ENCODE assay signal across 3 fruit fly cellular contexts in the genomic region with DNA sequence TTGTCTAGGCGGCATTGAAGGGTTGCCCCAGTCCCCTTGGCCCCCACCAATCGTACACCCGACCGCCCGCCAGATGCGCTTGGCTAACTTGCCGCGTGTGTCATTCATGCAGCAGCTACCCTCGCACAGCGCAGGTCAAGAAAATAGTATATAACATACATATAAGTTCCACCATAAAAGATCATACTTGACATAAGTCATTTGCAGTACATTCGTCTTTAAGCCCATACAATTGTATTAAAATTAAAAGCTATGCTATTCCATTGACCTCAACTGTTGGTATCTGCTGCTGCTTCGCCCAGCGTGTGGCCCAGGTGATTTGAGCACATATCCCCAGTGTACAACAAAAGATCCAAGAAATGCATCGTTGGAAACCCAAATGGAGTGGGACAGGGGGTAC.
A peak's percentile ranks its signal among the peaks of the same experiment; 100 is the strongest.
TF ChIP-seq lines count a peak whose summit lies in the region.

No protein-coding gene starts in this region.

TF ChIP-seq in whole organism, embryonic, 481 proteins besides CTCF, POLR2A, EP300 and RAD21 (continued from another document and continues in another):
- no peak for TF ChIP-seq br (optimal IDR thresholded peaks at IDR 0.05; lab: Kevin White, UChicago)
- TF ChIP-seq nom (GFP tag; optimal IDR thresholded peaks at IDR 0.05; lab: Kevin White, UChicago): peak; percentile 49
- peak; percentile 91 for TF ChIP-seq CG2712 (tag; optimal IDR thresholded peaks at IDR 0.05; lab: Kevin White, UChicago)
- peak; percentile 20 for TF ChIP-seq stwl (tag; optimal IDR thresholded peaks at IDR 0.05; lab: Kevin White, UChicago)
- TF ChIP-seq CG2678 (tag; optimal IDR thresholded peaks at IDR 0.05; lab: Kevin White, UChicago): peak; percentile 75
- TF ChIP-seq ATbp (GFP tag; optimal IDR thresholded peaks at IDR 0.05; lab: Kevin White, UChicago): peak; percentile 80
- TF ChIP-seq CG14050 (GFP tag; IDR thresholded peaks at IDR 0.05; lab: Robert Waterston, UW): peak; percentile 64
- peak; percentile 13 for TF ChIP-seq CG2116 (GFP tag; optimal IDR thresholded peaks at IDR 0.05; lab: Kevin White, UChicago)
- TF ChIP-seq Xbp1 (GFP tag; optimal IDR thresholded peaks at IDR 0.05; lab: Kevin White, UChicago): peak; percentile 71
- TF ChIP-seq CG12391 (tag; optimal IDR thresholded peaks at IDR 0.05; lab: Kevin White, UChicago): peak; percentile 74
- peak; percentile 31 for TF ChIP-seq CG12942 (GFP tag; optimal IDR thresholded peaks at IDR 0.05; lab: Kevin White, UChicago)
- TF ChIP-seq NFAT (GFP tag; IDR thresholded peaks at IDR 0.05; lab: Robert Waterston, UW): no peak
- no peak for TF ChIP-seq CG10431 (GFP tag; optimal IDR thresholded peaks at IDR 0.05; lab: Kevin White, UChicago)
- TF ChIP-seq Ptx1 (GFP tag; IDR thresholded peaks at IDR 0.05; lab: Robert Waterston, UW): peak; percentile 79
- TF ChIP-seq CG11247 (GFP tag; IDR thresholded peaks at IDR 0.05; lab: Robert Waterston, UW): peak; percentile 55
- TF ChIP-seq sens-2 (GFP tag; IDR thresholded peaks at IDR 0.05; lab: Robert Waterston, UW): peak; percentile 82
- peak; percentile 3 for TF ChIP-seq CG3281 (GFP tag; optimal IDR thresholded peaks at IDR 0.05; lab: Kevin White, UChicago)
- TF ChIP-seq Dp (GFP tag; optimal IDR thresholded peaks at IDR 0.05; lab: Kevin White, UChicago): no peak
- peak; percentile 30 for TF ChIP-seq twi (tag; optimal IDR thresholded peaks at IDR 0.05; lab: Kevin White, UChicago)
- peak; percentile 59 for TF ChIP-seq gcm (GFP tag; optimal IDR thresholded peaks at IDR 0.05; lab: Kevin White, UChicago)
- TF ChIP-seq CG4360 (GFP tag; IDR thresholded peaks at IDR 0.05; lab: Robert Waterston, UW): no peak
- TF ChIP-seq Awh (GFP tag; IDR thresholded peaks at IDR 0.05; lab: Robert Waterston, UW): peak; percentile 80
- peak; percentile 56 for TF ChIP-seq CG4730 (GFP tag; IDR thresholded peaks at IDR 0.05; lab: Robert Waterston, UW)
- TF ChIP-seq CrebB (tag; optimal IDR thresholded peaks at IDR 0.05; lab: Kevin White, UChicago): no peak
- TF ChIP-seq sisA (GFP tag; IDR thresholded peaks at IDR 0.05; lab: Robert Waterston, UW): peak; percentile 88
- no peak for TF ChIP-seq h (optimal IDR thresholded peaks at IDR 0.05; lab: Kevin White, UChicago)
- no peak for TF ChIP-seq maf-S (GFP tag; optimal IDR thresholded peaks at IDR 0.05; lab: Kevin White, UChicago)
- TF ChIP-seq Hr51 (GFP tag; optimal IDR thresholded peaks at IDR 0.05; lab: Kevin White, UChicago): peak in 1 of 2 experiments; percentile 48
- peak; percentile 75 for TF ChIP-seq B-H1 (GFP tag; IDR thresholded peaks at IDR 0.05; lab: Robert Waterston, UW)
- TF ChIP-seq CG10321 (GFP tag; IDR thresholded peaks at IDR 0.05; lab: Robert Waterston, UW): peak; percentile 13; the same call in 1 of the 2 replicates
- peak; percentile 71 for TF ChIP-seq CG7839 (tag; optimal IDR thresholded peaks at IDR 0.05; lab: Kevin White, UChicago)
- no peak for TF ChIP-seq her (GFP tag; optimal IDR thresholded peaks at IDR 0.05; lab: Kevin White, UChicago)
- peak; percentile 52 for TF ChIP-seq slp2 (GFP tag; optimal IDR thresholded peaks at IDR 0.05; lab: Kevin White, UChicago)
- no peak for TF ChIP-seq CG3995 (GFP tag; optimal IDR thresholded peaks at IDR 0.05; lab: Kevin White, UChicago)
- TF ChIP-seq CG34376 (GFP tag; optimal IDR thresholded peaks at IDR 0.05; lab: Kevin White, UChicago): no peak
- TF ChIP-seq Adf1 (GFP tag; IDR thresholded peaks at IDR 0.05; lab: Robert Waterston, UW): no peak
- TF ChIP-seq amos (GFP tag; IDR thresholded peaks at IDR 0.05; lab: Robert Waterston, UW; ENCODE audit: partially characterized antibody): no peak
- TF ChIP-seq Doc3 (GFP tag; IDR thresholded peaks at IDR 0.05; lab: Robert Waterston, UW; ENCODE audit: partially characterized antibody): no peak
- TF ChIP-seq CG2875 (GFP tag; optimal IDR thresholded peaks at IDR 0.05; lab: Kevin White, UChicago): peak; percentile 72
- no peak for TF ChIP-seq Trl (optimal IDR thresholded peaks at IDR 0.05; lab: Kevin White, UChicago)
- peak; percentile 70 for TF ChIP-seq Trl (GFP tag; optimal IDR thresholded peaks at IDR 0.05; lab: Kevin White, UChicago)
- no peak for TF ChIP-seq CG4282 (GFP tag; optimal IDR thresholded peaks at IDR 0.05; lab: Kevin White, UChicago)
- peak; percentile 78 for TF ChIP-seq CG6254 (GFP tag; optimal IDR thresholded peaks at IDR 0.05; lab: Kevin White, UChicago)

TF ChIP-seq in whole organism, prepupa, 60 proteins besides CTCF, POLR2A, EP300 and RAD21 (continued from another document):
- TF ChIP-seq acj6 (GFP tag; optimal IDR thresholded peaks at IDR 0.05; lab: Kevin White, UChicago): peak; percentile 83
- TF ChIP-seq eg (GFP tag; IDR thresholded peaks at IDR 0.05; lab: Robert Waterston, UW): peak; percentile 93
- TF ChIP-seq CG31627 (GFP tag; optimal IDR thresholded peaks at IDR 0.05; lab: Kevin White, UChicago): peak; percentile 61
- TF ChIP-seq fd59A (GFP tag; optimal IDR thresholded peaks at IDR 0.05; lab: Kevin White, UChicago): peak; percentile 74
- peak; percentile 40 for TF ChIP-seq Ets21C (GFP tag; optimal IDR thresholded peaks at IDR 0.05; lab: Kevin White, UChicago)
- peak; percentile 82 for TF ChIP-seq achi (GFP tag; optimal IDR thresholded peaks at IDR 0.05; lab: Kevin White, UChicago)
- TF ChIP-seq CG11762 (GFP tag; optimal IDR thresholded peaks at IDR 0.05; lab: Kevin White, UChicago; ENCODE audit: insufficient read depth): peak; percentile 82
- peak; percentile 61 for TF ChIP-seq Met (GFP tag; optimal IDR thresholded peaks at IDR 0.05; lab: Kevin White, UChicago)
- peak; percentile 81 for TF ChIP-seq Lpt (GFP tag; optimal IDR thresholded peaks at IDR 0.05; lab: Kevin White, UChicago)
- TF ChIP-seq Ets96B (tag; optimal IDR thresholded peaks at IDR 0.05; lab: Kevin White, UChicago): peak; percentile 81
- TF ChIP-seq CG9139 (GFP tag; optimal IDR thresholded peaks at IDR 0.05; lab: Kevin White, UChicago): peak; percentile 80
- TF ChIP-seq vri (GFP tag; optimal IDR thresholded peaks at IDR 0.05; lab: Kevin White, UChicago): peak; percentile 27
- TF ChIP-seq dac (GFP tag; optimal IDR thresholded peaks at IDR 0.05; lab: Kevin White, UChicago): peak; percentile 67
- TF ChIP-seq fd85E (GFP tag; optimal IDR thresholded peaks at IDR 0.05; lab: Kevin White, UChicago): peak; percentile 26
- peak; percentile 71 for TF ChIP-seq CG8632 (GFP tag; optimal IDR thresholded peaks at IDR 0.05; lab: Kevin White, UChicago)
- peak; percentile 29 for TF ChIP-seq Sox102F (GFP tag; optimal IDR thresholded peaks at IDR 0.05; lab: Kevin White, UChicago)
- peak; percentile 90 for TF ChIP-seq CG3919 (GFP tag; optimal IDR thresholded peaks at IDR 0.05; lab: Kevin White, UChicago)
- peak; percentile 72 for TF ChIP-seq topi (GFP tag; optimal IDR thresholded peaks at IDR 0.05; lab: Kevin White, UChicago)
- TF ChIP-seq Eip93F (GFP tag; optimal IDR thresholded peaks at IDR 0.05; lab: Kevin White, UChicago): no peak
- TF ChIP-seq salr (GFP tag; optimal IDR thresholded peaks at IDR 0.05; lab: Kevin White, UChicago): peak; percentile 62 to 79
- peak; percentile 81 for TF ChIP-seq svp (GFP tag; lab: Kevin White, UChicago)
- peak; percentile 95 for TF ChIP-seq CG6163 (GFP tag; IDR thresholded peaks at IDR 0.05; lab: Robert Waterston, UW)
- peak; percentile 96 for TF ChIP-seq Eip78C (GFP tag; lab: Kevin White, UChicago)
- TF ChIP-seq CG1621 (tag; optimal IDR thresholded peaks at IDR 0.05; lab: Kevin White, UChicago): peak; percentile 84
- peak; percentile 80 for TF ChIP-seq CG3032 (tag; optimal IDR thresholded peaks at IDR 0.05; lab: Kevin White, UChicago)
- peak; percentile 81 for TF ChIP-seq CG6808 (GFP tag; optimal IDR thresholded peaks at IDR 0.05; lab: Kevin White, UChicago)
- TF ChIP-seq Sox15 (GFP tag; optimal IDR thresholded peaks at IDR 0.05; lab: Kevin White, UChicago): peak; percentile 68
- peak; percentile 79 for TF ChIP-seq CG6792 (GFP tag; optimal IDR thresholded peaks at IDR 0.05; lab: Kevin White, UChicago)
- TF ChIP-seq ss (GFP tag; optimal IDR thresholded peaks at IDR 0.05; lab: Kevin White, UChicago): peak; percentile 77 to 82
- TF ChIP-seq Gug (GFP tag; IDR thresholded peaks at IDR 0.05; lab: Robert Waterston, UW): peak; percentile 83
- peak; percentile 82 for TF ChIP-seq pdm3 (GFP tag; optimal IDR thresholded peaks at IDR 0.05; lab: Kevin White, UChicago)
- peak; percentile 85 for TF ChIP-seq Eip75B (GFP tag; optimal IDR thresholded peaks at IDR 0.05; lab: Kevin White, UChicago)
- peak; percentile 72 for TF ChIP-seq CG4318 (GFP tag; optimal IDR thresholded peaks at IDR 0.05; lab: Kevin White, UChicago)
- TF ChIP-seq Hr38 (GFP tag; optimal IDR thresholded peaks at IDR 0.05; lab: Kevin White, UChicago): no peak
- no peak for TF ChIP-seq Blimp-1 (GFP tag; optimal IDR thresholded peaks at IDR 0.05; lab: Kevin White, UChicago)
- TF ChIP-seq Smox (GFP tag; optimal IDR thresholded peaks at IDR 0.05; lab: Kevin White, UChicago): peak; percentile 58
- TF ChIP-seq dsx (GFP tag; optimal IDR thresholded peaks at IDR 0.05; lab: Kevin White, UChicago; ENCODE audit: poor library complexity, severe bottlenecking): peak; percentile 85
- peak; percentile 88 for TF ChIP-seq OdsH (GFP tag; optimal IDR thresholded peaks at IDR 0.05; lab: Kevin White, UChicago)
TF ChIP-seq in whole organism, prepupa: peak in this region for 55.

TF ChIP-seq in whole organism, wandering third instar larva, 38 proteins besides CTCF, POLR2A, EP300 and RAD21 (continued from another document):
- TF ChIP-seq CrebA (GFP tag; optimal IDR thresholded peaks at IDR 0.05; lab: Kevin White, UChicago; ENCODE audit: borderline replicate concordance) (no peak), N (GFP tag; optimal IDR thresholded peaks at IDR 0.05; lab: Kevin White, UChicago) (no peak), br (GFP tag; optimal IDR thresholded peaks at IDR 0.05; lab: Kevin White, UChicago) (peak; percentile 43), CG32264 (GFP tag; optimal IDR thresholded peaks at IDR 0.05; lab: Kevin White, UChicago) (no peak), Dif (GFP tag; optimal IDR thresholded peaks at IDR 0.05; lab: Kevin White, UChicago; ENCODE audit: partially characterized antibody) (no peak), Rel (GFP tag; optimal IDR thresholded peaks at IDR 0.05; lab: Kevin White, UChicago) (no peak), Rel (tag; optimal IDR thresholded peaks at IDR 0.05; lab: Kevin White, UChicago) (no peak), Vsx2 (GFP tag; optimal IDR thresholded peaks at IDR 0.05; lab: Kevin White, UChicago; ENCODE audit: partially characterized antibody) (no peak), Myc (optimal IDR thresholded peaks at IDR 0.05; lab: Kevin White, UChicago) (no peak), sv (GFP tag; optimal IDR thresholded peaks at IDR 0.05; lab: Kevin White, UChicago) (peak; percentile 31)
